Fruit fly (Drosophila melanogaster): ENCODE measurements around the gene CG15822.

DNA sequence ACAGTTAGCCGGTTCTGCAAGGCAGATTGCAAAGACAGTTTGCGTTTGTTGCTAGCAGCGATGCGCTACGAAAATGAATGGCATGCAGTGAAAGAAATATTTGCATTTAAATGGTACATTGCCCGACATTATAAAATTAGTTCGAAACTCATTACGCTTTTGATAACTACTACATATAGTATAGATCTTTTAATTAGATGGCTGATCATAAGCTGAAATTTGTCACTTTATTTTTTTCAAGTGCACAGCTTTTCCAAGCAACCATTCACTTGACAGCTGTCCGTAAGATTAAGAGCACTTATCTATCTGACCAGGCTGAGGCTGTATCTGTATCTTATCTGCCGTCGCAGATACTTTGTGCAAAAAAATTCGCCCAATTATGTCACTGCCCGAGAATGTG, 46.6 kb downstream of the CG15822 start:
- TF ChIP-seq usp (GFP tag; optimal IDR thresholded peaks at IDR 0.05) (no peak), pan (optimal IDR thresholded peaks at IDR 0.05) (no peak)

Measured in whole organism.